Worm (Caenorhabditis elegans): ENCODE data around the gene F16B12.1.

F16B12.1 gene

ce11 chrX:14055715-14056114 is 29.6 kb upstream of the F16B12.1 start:
- TF ChIP-seq mep-1 (tag; optimal IDR thresholded peaks at IDR 0.05) (no peak), cnd-1 (tag; optimal IDR thresholded peaks at IDR 0.05) (no peak), elt-1 (tag; optimal IDR thresholded peaks at IDR 0.05; ENCODE audit: borderline replicate concordance, insufficient read depth) (no peak), ztf-11 (tag; optimal IDR thresholded peaks at IDR 0.05) (no peak), nhr-12 (tag; optimal IDR thresholded peaks at IDR 0.05) (no peak), sptf-1 (tag; optimal IDR thresholded peaks at IDR 0.05) (no peak), sem-2 (GFP tag; optimal IDR thresholded peaks at IDR 0.05) (no peak)

- no peak for TF ChIP-seq nhr-12 (tag; optimal IDR thresholded peaks at IDR 0.05)
- no peak for TF ChIP-seq mab-5 (tag; optimal IDR thresholded peaks at IDR 0.05)
- TF ChIP-seq unc-62 (GFP tag; optimal IDR thresholded peaks at IDR 0.05), result peak; percentile 89
- TF ChIP-seq hlh-1 (tag; optimal IDR thresholded peaks at IDR 0.05), result peak; percentile 14
- no peak for TF ChIP-seq bed-3 (GFP tag; optimal IDR thresholded peaks at IDR 0.05)
Measured at ce11 chrX:14056527-14056926, 28.8 kb upstream of the F16B12.1 start.

- no peak for TF ChIP-seq unc-62 (GFP tag; optimal IDR thresholded peaks at IDR 0.05)
- no peak for TF ChIP-seq M03D4.4 (tag; optimal IDR thresholded peaks at IDR 0.05)
- no peak for TF ChIP-seq hlh-1 (tag; optimal IDR thresholded peaks at IDR 0.05)
Measured at ce11 chrX:14062771-14063170, 22.5 kb upstream of the F16B12.1 start.

ce11 chrX:14063830-14064229 is 21.5 kb upstream of the F16B12.1 start:
- TF ChIP-seq sptf-1 (tag; optimal IDR thresholded peaks at IDR 0.05) (peak; percentile 98), lsy-2 (tag; optimal IDR thresholded peaks at IDR 0.05) (peak; percentile 43), drap-1 (GFP tag; optimal IDR thresholded peaks at IDR 0.05) (peak; percentile 93), ceh-39 (tag; optimal IDR thresholded peaks at IDR 0.05) (peak; percentile 61), ceh-83 (GFP tag; optimal IDR thresholded peaks at IDR 0.05) (peak; percentile 97), mab-5 (tag; optimal IDR thresholded peaks at IDR 0.05) (peak; percentile 34), lin-13 (tag; optimal IDR thresholded peaks at IDR 0.05) (peak; percentile 61), M03D4.4 (tag; optimal IDR thresholded peaks at IDR 0.05) (peak; percentile 96), cnd-1 (tag; optimal IDR thresholded peaks at IDR 0.05) (peak; percentile 94), nhr-28 (tag; optimal IDR thresholded peaks at IDR 0.05) (peak; percentile 64), ceh-43 (GFP tag; optimal IDR thresholded peaks at IDR 0.05) (peak; percentile 91), unc-62 (GFP tag; optimal IDR thresholded peaks at IDR 0.05) (peak; percentile 92), ham-2 (GFP tag; optimal IDR thresholded peaks at IDR 0.05) (peak; percentile 87), mep-1 (tag; optimal IDR thresholded peaks at IDR 0.05) (peak; percentile 82), lin-32 (GFP tag; optimal IDR thresholded peaks at IDR 0.05) (peak; percentile 89), nhr-76 (tag; optimal IDR thresholded peaks at IDR 0.05) (no peak), unc-120 (tag; optimal IDR thresholded peaks at IDR 0.05; ENCODE audit: poor library complexity, severe bottlenecking) (peak; percentile 97), sem-2 (GFP tag; optimal IDR thresholded peaks at IDR 0.05) (peak; percentile 89), flh-1 (GFP tag; optimal IDR thresholded peaks at IDR 0.05) (peak; percentile 80), blmp-1 (tag; optimal IDR thresholded peaks at IDR 0.05) (no peak), mls-2 (tag; optimal IDR thresholded peaks at IDR 0.05) (peak; percentile 98), nhr-237 (tag; optimal IDR thresholded peaks at IDR 0.05) (peak; percentile 81), ces-1 (GFP tag; optimal IDR thresholded peaks at IDR 0.05) (peak; percentile 67), nhr-12 (tag; optimal IDR thresholded peaks at IDR 0.05) (no peak), ztf-11 (tag; optimal IDR thresholded peaks at IDR 0.05) (peak; percentile 58), unc-39 (tag; optimal IDR thresholded peaks at IDR 0.05) (peak; percentile 37), bed-3 (GFP tag; optimal IDR thresholded peaks at IDR 0.05) (peak; percentile 89), zip-8 (tag; optimal IDR thresholded peaks at IDR 0.05) (peak; percentile 57), snpc-4 (tag; optimal IDR thresholded peaks at IDR 0.05) (no peak), tbx-8 (GFP tag; optimal IDR thresholded peaks at IDR 0.05) (peak; percentile 95), hlh-1 (tag; optimal IDR thresholded peaks at IDR 0.05) (peak; percentile 74), elt-3 (tag; optimal IDR thresholded peaks at IDR 0.05) (peak; percentile 56), nhr-2 (tag; optimal IDR thresholded peaks at IDR 0.05) (no peak), elt-1 (tag; optimal IDR thresholded peaks at IDR 0.05; ENCODE audit: borderline replicate concordance, insufficient read depth) (no peak), pha-4 (tag; optimal IDR thresholded peaks at IDR 0.05) (peak; percentile 86)
